Worm (Caenorhabditis elegans): ENCODE measurements around the gene mfsd-8.

The mfsd-8 gene

ce11 chrIII:3266602-3267001 is 15.5 kb upstream of the mfsd-8 start, which contains the start of gene Y53G8AM.7:
Gene Y53G8AM.7, minus strand, starts transcription at chrIII:3266702.
- no peak for TF ChIP-seq lin-39 (tag; optimal IDR thresholded peaks at IDR 0.05)
- TF ChIP-seq nhr-23 (tag; optimal IDR thresholded peaks at IDR 0.05) = no peak
- no peak for TF ChIP-seq egl-27 (tag; optimal IDR thresholded peaks at IDR 0.05)
- TF ChIP-seq nhr-11 (tag; optimal IDR thresholded peaks at IDR 0.05) = no peak
- TF ChIP-seq skn-1 (tag; optimal IDR thresholded peaks at IDR 0.05) = no peak
- no peak for TF ChIP-seq zag-1 (tag; optimal IDR thresholded peaks at IDR 0.05)
- TF ChIP-seq mdl-1 (tag; optimal IDR thresholded peaks at IDR 0.05) = no peak

ce11 chrIII:3271682-3272081 is 10.4 kb upstream of the mfsd-8 start:
- no peak for TF ChIP-seq nhr-28 (tag; optimal IDR thresholded peaks at IDR 0.05)
- no peak for TF ChIP-seq ama-1 (optimal IDR thresholded peaks at IDR 0.05)
- TF ChIP-seq eor-1 (tag; optimal IDR thresholded peaks at IDR 0.05) = no peak
- no peak for TF ChIP-seq ceh-16 (tag; optimal IDR thresholded peaks at IDR 0.05)
- TF ChIP-seq elt-2 (tag; optimal IDR thresholded peaks at IDR 0.05) = peak; percentile 71
- no peak for TF ChIP-seq egl-5 (tag; optimal IDR thresholded peaks at IDR 0.05)
- TF ChIP-seq lin-39 (tag; optimal IDR thresholded peaks at IDR 0.05) = no peak
- no peak for TF ChIP-seq nhr-11 (tag; optimal IDR thresholded peaks at IDR 0.05)
- peak; percentile 54 for TF ChIP-seq tbx-2 (tag; optimal IDR thresholded peaks at IDR 0.05)
- TF ChIP-seq skn-1 (tag; optimal IDR thresholded peaks at IDR 0.05) = no peak
- peak; percentile 27 for TF ChIP-seq pqm-1 (tag; optimal IDR thresholded peaks at IDR 0.05)
- TF ChIP-seq unc-62 (GFP tag; optimal IDR thresholded peaks at IDR 0.05) = no peak
- TF ChIP-seq ZK546.5 (tag; optimal IDR thresholded peaks at IDR 0.05) = no peak
- TF ChIP-seq nhr-76 (tag; optimal IDR thresholded peaks at IDR 0.05) = no peak
- TF ChIP-seq nhr-43 (tag; optimal IDR thresholded peaks at IDR 0.05; ENCODE audit: poor library complexity, severe bottlenecking) = no peak
- no peak for TF ChIP-seq mml-1 (tag; optimal IDR thresholded peaks at IDR 0.05)
- no peak for TF ChIP-seq sea-2 (GFP tag; optimal IDR thresholded peaks at IDR 0.05)
- no peak for TF ChIP-seq ceh-82 (tag; optimal IDR thresholded peaks at IDR 0.05)
- no peak for TF ChIP-seq nhr-67 (tag; optimal IDR thresholded peaks at IDR 0.05)
- TF ChIP-seq zag-1 (tag; optimal IDR thresholded peaks at IDR 0.05) = no peak
- no peak for TF ChIP-seq fkh-2 (tag; optimal IDR thresholded peaks at IDR 0.05)
- TF ChIP-seq nhr-25 (tag; optimal IDR thresholded peaks at IDR 0.05) = no peak
- TF ChIP-seq aly-2 (tag; optimal IDR thresholded peaks at IDR 0.05) = no peak
- TF ChIP-seq ceh-28 (tag; optimal IDR thresholded peaks at IDR 0.05) = peak; percentile 53
- no peak for TF ChIP-seq fkh-10 (GFP tag; optimal IDR thresholded peaks at IDR 0.05)
- no peak for TF ChIP-seq egl-27 (tag; optimal IDR thresholded peaks at IDR 0.05)
- no peak for TF ChIP-seq ceh-9 (tag; optimal IDR thresholded peaks at IDR 0.05)
- TF ChIP-seq nfya-1 (tag; optimal IDR thresholded peaks at IDR 0.05; ENCODE audit: insufficient read depth) = peak; percentile 65
- TF ChIP-seq ztf-11 (tag; optimal IDR thresholded peaks at IDR 0.05) = no peak
- TF ChIP-seq mdl-1 (tag; optimal IDR thresholded peaks at IDR 0.05) = no peak
- TF ChIP-seq nhr-237 (tag; optimal IDR thresholded peaks at IDR 0.05) = no peak
- TF ChIP-seq snpc-4 (tag; optimal IDR thresholded peaks at IDR 0.05) = peak; percentile 26
- TF ChIP-seq fos-1 (tag; optimal IDR thresholded peaks at IDR 0.05) = no peak
- TF ChIP-seq nhr-23 (tag; optimal IDR thresholded peaks at IDR 0.05) = peak; percentile 61
- peak; percentile 31 for TF ChIP-seq R02D3.7 (tag; optimal IDR thresholded peaks at IDR 0.05)
- no peak for TF ChIP-seq daf-12 (tag; optimal IDR thresholded peaks at IDR 0.05)
- no peak for TF ChIP-seq nhr-12 (tag; optimal IDR thresholded peaks at IDR 0.05)
- no peak for TF ChIP-seq lsy-12 (tag; optimal IDR thresholded peaks at IDR 0.05)
- no peak for TF ChIP-seq nhr-77 (tag; optimal IDR thresholded peaks at IDR 0.05)
- no peak for TF ChIP-seq ztf-4 (tag; optimal IDR thresholded peaks at IDR 0.05)
- TF ChIP-seq unc-39 (tag; optimal IDR thresholded peaks at IDR 0.05) = no peak
- TF ChIP-seq lin-15B (tag; optimal IDR thresholded peaks at IDR 0.05) = no peak
- peak; percentile 66 for TF ChIP-seq pha-4 (tag; optimal IDR thresholded peaks at IDR 0.05)
- peak; percentile 47 for TF ChIP-seq hmg-11 (tag; optimal IDR thresholded peaks at IDR 0.05)
- no peak for TF ChIP-seq elt-1 (tag; optimal IDR thresholded peaks at IDR 0.05)
